Worm (Caenorhabditis elegans): Measurements from ENCODE around the gene F36H1.11.

DNA sequence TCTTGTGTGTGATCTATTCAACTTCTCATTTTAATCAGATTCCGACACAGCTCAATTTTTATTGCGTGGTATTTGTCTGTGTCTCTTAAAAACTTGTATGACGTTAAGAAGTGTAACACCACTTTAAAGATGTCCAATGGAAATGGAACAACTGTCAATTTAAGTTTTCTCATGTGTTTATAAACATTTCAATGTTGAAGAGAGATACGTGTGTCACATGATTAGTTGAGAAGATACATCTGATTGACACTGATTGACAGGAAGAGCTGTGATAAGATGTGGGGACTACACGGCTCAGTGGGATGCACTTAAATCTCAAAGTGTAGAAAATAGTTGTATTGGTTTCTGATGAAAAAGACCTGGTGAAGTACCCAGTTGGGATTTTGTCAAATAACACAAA, 19.3 kb downstream of the F36H1.11 start:
- TF ChIP-seq nhr-77 (tag; optimal IDR thresholded peaks at IDR 0.05) (no peak), blmp-1 (tag; optimal IDR thresholded peaks at IDR 0.05) (no peak), nhr-28 (tag; optimal IDR thresholded peaks at IDR 0.05) (no peak), nhr-237 (tag; optimal IDR thresholded peaks at IDR 0.05) (no peak), lin-13 (GFP tag; optimal IDR thresholded peaks at IDR 0.05) (peak; percentile 46)

Data from whole organism, L1 larva.